Worm (Caenorhabditis elegans) whole organism, L3 larva: ENCODE measurements around the gene sluh-7.

ENCODE experiments used
- R02D3.7 ChIP-seq: fragments of 150-350 bp; optimal IDR thresholded peaks from 2 replicates; lab custom pipeline; 2014; ENCODE audit warnings: missing biosample characterization, missing genetic modification characterization
- ZK546.5 ChIP-seq: sonication (generic microtip); optimal IDR thresholded peaks from 2 replicates; lab custom pipeline; 2017; ENCODE audit warnings: missing biosample characterization, missing genetic modification characterization
- aly-2 ChIP-seq: fragments of 150-350 bp; optimal IDR thresholded peaks from 2 replicates; lab custom pipeline; 2014; ENCODE audit warnings: missing biosample characterization, missing genetic modification characterization
- ama-1 ChIP-seq: fragments of 150-350 bp; optimal IDR thresholded peaks from 2 replicates; lab custom pipeline; 2018
- ceh-82 ChIP-seq: fragments of 150-350 bp; optimal IDR thresholded peaks from 2 replicates; lab custom pipeline; 2014; ENCODE audit warnings: missing biosample characterization, missing genetic modification characterization
- daf-12 ChIP-seq: fragments of 150-350 bp; optimal IDR thresholded peaks from 2 replicates; lab custom pipeline; 2014; ENCODE audit warnings: missing biosample characterization, missing genetic modification reagents, missing genetic modification characterization
- egl-27 ChIP-seq: sonication (generic microtip); optimal IDR thresholded peaks from 4 replicates; lab custom pipeline; 2017; ENCODE audit warnings: missing biosample characterization, missing genetic modification reagents, missing genetic modification characterization
- egl-5 ChIP-seq: fragments of 150-350 bp; optimal IDR thresholded peaks from 2 replicates; lab custom pipeline; 2017; ENCODE audit warnings: missing biosample characterization, missing genetic modification reagents, missing genetic modification characterization, inconsistent platforms
- elt-1 ChIP-seq: fragments of 150-350 bp; optimal IDR thresholded peaks from 2 replicates; lab custom pipeline; 2014; ENCODE audit warnings: missing biosample characterization, missing genetic modification characterization
- elt-3 ChIP-seq, 3 experiments: fragments of 150-350 bp in 1 of 3; sonication (generic microtip) in 2 of 3; optimal IDR thresholded peaks; 2 replicates in 2 of 3; 4 replicates in 1 of 3; lab custom pipeline; 2014 to 2017; ENCODE audit warnings: missing biosample characterization in 3 of 3, missing genetic modification characterization in 3 of 3
- fkh-2 ChIP-seq: fragments of 150-350 bp; optimal IDR thresholded peaks from 2 replicates; lab custom pipeline; 2014; ENCODE audit warnings: missing biosample characterization, missing genetic modification reagents, missing genetic modification characterization
- fos-1 ChIP-seq: fragments of 150-350 bp; optimal IDR thresholded peaks from 2 replicates; lab custom pipeline; 2014; ENCODE audit warnings: missing biosample characterization, missing genetic modification characterization
- jun-1 ChIP-seq: fragments of 150-350 bp; optimal IDR thresholded peaks from 2 replicates; lab custom pipeline; 2014; ENCODE audit warnings: missing biosample characterization, missing genetic modification reagents, missing genetic modification characterization
- lin-15B ChIP-seq: fragments of 150-350 bp; optimal IDR thresholded peaks from 2 replicates; lab custom pipeline; 2014; ENCODE audit warnings: missing biosample characterization, missing genetic modification characterization
- lin-39 ChIP-seq: fragments of 150-350 bp; optimal IDR thresholded peaks from 2 replicates; lab custom pipeline; 2018; ENCODE audit warnings: missing biosample characterization, missing genetic modification reagents, missing genetic modification characterization
- lsy-12 ChIP-seq: sonication (generic microtip); optimal IDR thresholded peaks from 2 replicates; lab custom pipeline; 2016; ENCODE audit warnings: mild to moderate bottlenecking, missing genetic modification characterization, missing compliant biosample characterization
- mdl-1 ChIP-seq: fragments of 150-350 bp; optimal IDR thresholded peaks from 2 replicates; lab custom pipeline; 2014; ENCODE audit warnings: missing biosample characterization, missing genetic modification characterization
- mml-1 ChIP-seq: fragments of 150-350 bp; sonication (generic microtip); optimal IDR thresholded peaks from 3 replicates; lab custom pipeline; 2014; ENCODE audit warnings: missing biosample characterization, missing genetic modification characterization
- nfya-1 ChIP-seq: sonication (generic microtip); optimal IDR thresholded peaks from 2 replicates; lab custom pipeline; 2017; ENCODE audit warnings: missing genetic modification characterization, mild to moderate bottlenecking, missing compliant biosample characterization, antibody characterized with exemption, moderate library complexity; ENCODE audit not compliant: insufficient read depth
- nhr-11 ChIP-seq: fragments of 150-350 bp; optimal IDR thresholded peaks from 2 replicates; lab custom pipeline; 2014; ENCODE audit warnings: missing biosample characterization, missing genetic modification characterization
- nhr-23 ChIP-seq: fragments of 150-350 bp; optimal IDR thresholded peaks from 2 replicates; lab custom pipeline; 2014; ENCODE audit warnings: missing biosample characterization, missing genetic modification reagents, missing genetic modification characterization
- nhr-25 ChIP-seq: sonication (generic microtip); optimal IDR thresholded peaks from 2 replicates; lab custom pipeline; 2017; ENCODE audit warnings: missing biosample characterization, missing genetic modification characterization
- nhr-28 ChIP-seq: fragments of 150-350 bp; optimal IDR thresholded peaks from 2 replicates; lab custom pipeline; 2014; ENCODE audit warnings: missing biosample characterization, missing genetic modification characterization
- nhr-43 ChIP-seq: sonication (generic microtip); optimal IDR thresholded peaks from 2 replicates; lab custom pipeline; 2016; ENCODE audit warnings: mild to moderate bottlenecking, missing genetic modification characterization, missing compliant biosample characterization; ENCODE audit not compliant: poor library complexity, severe bottlenecking
- nhr-76 ChIP-seq: fragments of 150-350 bp; sonication (generic microtip); optimal IDR thresholded peaks from 5 replicates; lab custom pipeline; 2014; ENCODE audit warnings: missing biosample characterization, missing genetic modification characterization
- nhr-77 ChIP-seq: fragments of 150-350 bp; optimal IDR thresholded peaks from 2 replicates; lab custom pipeline; 2014; ENCODE audit warnings: missing biosample characterization, missing genetic modification characterization
- sea-2 ChIP-seq: fragments of 150-350 bp; sonication (generic microtip); optimal IDR thresholded peaks from 4 replicates; lab custom pipeline; 2014; ENCODE audit warnings: missing biosample characterization, missing genetic modification reagents, missing genetic modification characterization
- tbx-2 ChIP-seq: sonication (generic microtip); optimal IDR thresholded peaks from 2 replicates; lab custom pipeline; 2016; ENCODE audit warnings: mild to moderate bottlenecking, missing genetic modification characterization, missing compliant biosample characterization
- unc-39 ChIP-seq: sonication (generic microtip); optimal IDR thresholded peaks from 4 replicates; lab custom pipeline; 2017; ENCODE audit warnings: missing biosample characterization, missing genetic modification characterization
- unc-62 ChIP-seq: fragments of 150-350 bp; sonication (generic microtip); optimal IDR thresholded peaks from 4 replicates; lab custom pipeline; 2014; ENCODE audit warnings: missing biosample characterization, missing genetic modification reagents, missing genetic modification characterization
- zag-1 ChIP-seq: fragments of 150-350 bp; optimal IDR thresholded peaks from 2 replicates; lab custom pipeline; 2014; ENCODE audit warnings: missing biosample characterization, missing genetic modification characterization
- ztf-11 ChIP-seq: fragments of 150-350 bp; optimal IDR thresholded peaks from 2 replicates; lab custom pipeline; 2014; ENCODE audit warnings: missing biosample characterization, missing genetic modification characterization

Gene sluh-7

DNA sequence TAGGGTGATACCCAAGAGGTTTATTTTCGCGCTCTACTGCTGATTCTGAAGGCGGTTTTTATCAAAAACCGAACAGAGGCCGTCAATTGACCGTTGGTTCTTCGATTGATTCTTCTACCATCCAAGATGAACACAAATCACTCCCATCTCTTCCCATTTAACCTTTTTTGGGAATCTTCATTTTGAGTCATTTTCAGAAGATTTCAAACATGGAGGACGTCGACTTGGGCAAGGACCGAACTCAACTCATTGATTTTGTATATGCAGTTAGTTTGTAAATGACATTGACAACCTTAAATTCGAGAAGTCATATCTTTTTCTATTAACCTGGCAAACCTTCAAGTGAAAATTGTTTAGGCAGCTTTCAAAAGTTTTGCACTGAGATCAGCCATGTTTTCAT is 32.7 kb upstream of the sluh-7 start, which contains the start of gene AC3.5:
Gene AC3.5, plus strand, starts transcription at position 210 of the 400 bp plus-strand sequence.
- TF ChIP-seq unc-39 (tag; lab: Kevin White, UChicago), result no peak
- TF ChIP-seq zag-1 (tag; lab: Kevin White, UChicago), result no peak
- TF ChIP-seq fos-1, result no peak
- TF ChIP-seq ceh-82 (tag; lab: Kevin White, UChicago), result no peak
- TF ChIP-seq, all 47 proteins: peak for 0

ce11 chrV:10387412-10387811 is 31.8 kb upstream of the sluh-7 start:
- no peak for TF ChIP-seq daf-12
- TF ChIP-seq nhr-23, result peak; percentile 24
- peak in 1 of 3 experiments; percentile 35 for TF ChIP-seq elt-3 (tag; optimal IDR thresholded peaks at IDR 0.05; lab: Kevin White, UChicago)
- TF ChIP-seq elt-1, result no peak
- peak; percentile 24 for TF ChIP-seq nhr-25
- no peak for TF ChIP-seq nhr-28 (tag; lab: Kevin White, UChicago)
- no peak for TF ChIP-seq unc-39 (tag; lab: Kevin White, UChicago)

DNA sequence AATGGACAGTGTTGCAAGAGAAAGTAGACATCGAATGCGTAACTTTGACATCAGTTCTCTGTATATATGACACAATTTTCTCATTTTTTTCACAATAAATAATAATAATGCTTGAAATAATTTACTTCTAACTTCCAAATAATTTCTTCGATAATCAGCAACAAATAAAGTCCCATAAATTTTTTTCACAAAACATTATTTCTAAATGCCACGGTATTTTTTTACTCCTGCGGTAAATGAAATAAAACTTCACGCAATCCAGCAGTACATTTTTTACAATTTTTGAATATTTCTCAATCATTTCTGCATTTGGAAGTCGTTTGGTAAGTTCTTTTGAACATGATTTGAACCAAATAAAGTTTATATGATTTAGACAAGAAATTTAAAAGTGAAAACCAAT is 28.3 kb upstream of the sluh-7 start, which contains the start of gene spe-10:
Gene spe-10, plus strand, starts transcription at position 301 of the 400 bp plus-strand sequence.
- TF ChIP-seq mml-1 (tag; lab: Kevin White, UChicago) (no peak), unc-62 (GFP tag; lab: Kevin White, UChicago) (no peak), egl-27 (tag; lab: Kevin White, UChicago) (no peak)

DNA sequence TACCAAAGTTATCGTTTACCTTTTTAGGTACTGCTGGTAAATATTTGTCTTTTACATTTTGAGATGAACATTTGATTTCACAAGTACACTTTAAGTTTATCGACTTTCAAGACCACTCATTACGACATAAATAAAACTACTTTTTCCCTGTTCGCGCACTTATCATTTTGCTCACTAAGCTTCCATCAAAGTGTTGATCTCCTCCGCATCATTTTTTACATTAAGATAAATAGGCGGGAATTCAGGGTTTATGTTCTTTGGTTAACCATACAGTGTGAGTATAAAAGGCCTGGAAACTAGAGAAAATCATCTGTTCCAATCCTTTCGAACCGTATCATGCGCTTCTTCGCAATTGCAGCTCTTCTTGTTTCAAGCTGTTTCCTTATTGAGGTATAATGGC is 26.5 kb upstream of the sluh-7 start, which contains the start of gene pqn-2:
Gene pqn-2, plus strand, starts transcription at position 301 of the 400 bp plus-strand sequence.
- TF ChIP-seq nhr-43 (tag; lab: Kevin White, UChicago), result no peak
- no peak for TF ChIP-seq egl-5 (tag; lab: Kevin White, UChicago)
- no peak for TF ChIP-seq nhr-76 (tag; lab: Kevin White, UChicago)
- no peak for TF ChIP-seq nhr-28 (tag; lab: Kevin White, UChicago)
- no peak for TF ChIP-seq fkh-2 (tag; lab: Kevin White, UChicago)
- no peak for TF ChIP-seq elt-3 (tag; optimal IDR thresholded peaks at IDR 0.05; lab: Kevin White, UChicago)
- no peak for TF ChIP-seq jun-1 (tag; lab: Kevin White, UChicago)
- TF ChIP-seq mdl-1 (tag; lab: Kevin White, UChicago), result no peak
- no peak for TF ChIP-seq nhr-11 (tag; lab: Kevin White, UChicago)
- TF ChIP-seq egl-27 (tag; lab: Kevin White, UChicago), result no peak

DNA sequence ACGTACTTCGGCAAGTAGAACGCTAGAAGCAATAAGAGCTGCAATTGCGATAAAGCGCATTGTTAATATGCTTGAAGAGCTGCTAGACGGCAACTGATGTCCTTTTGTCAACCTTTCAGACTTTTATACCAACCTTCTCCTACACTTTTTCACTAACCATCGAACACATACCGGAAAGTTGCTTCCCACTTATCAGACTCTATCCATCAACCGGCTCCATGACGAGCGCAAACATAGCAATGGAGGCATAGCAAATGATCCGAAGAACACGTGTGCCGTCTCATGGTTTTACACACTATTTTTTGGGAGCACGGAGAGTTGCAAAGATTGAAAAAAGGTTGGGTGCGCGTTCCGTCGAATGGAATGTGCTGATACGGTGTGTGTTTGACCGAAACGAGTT is 26.1 kb upstream of the sluh-7 start, which contains the start of gene abu-1:
Gene abu-1, minus strand, starts transcription at position 101 of the 400 bp plus-strand sequence.
- no peak for TF ChIP-seq nhr-76 (tag; lab: Kevin White, UChicago)
- no peak for TF ChIP-seq aly-2 (tag; lab: Kevin White, UChicago)
- no peak for TF ChIP-seq sea-2 (GFP tag; lab: Kevin White, UChicago)
- no peak for TF ChIP-seq elt-1
- no peak for TF ChIP-seq nhr-25
- no peak for TF ChIP-seq ZK546.5 (tag; lab: Kevin White, UChicago)
- no peak for TF ChIP-seq daf-12
- TF ChIP-seq nfya-1 (tag; lab: Kevin White, UChicago), result no peak
- no peak for TF ChIP-seq lsy-12
- no peak for TF ChIP-seq lin-15B (tag; lab: Kevin White, UChicago)
- TF ChIP-seq lin-39, result no peak
- TF ChIP-seq ama-1 (lab: Kevin White, UChicago), result no peak
- no peak for TF ChIP-seq nhr-77
- no peak for TF ChIP-seq ztf-11
- no peak for TF ChIP-seq ceh-82 (tag; lab: Kevin White, UChicago)
- TF ChIP-seq R02D3.7 (tag; lab: Kevin White, UChicago), result no peak
- no peak for TF ChIP-seq nhr-11 (tag; lab: Kevin White, UChicago)

ce11 chrV:10379761-10380160 is 24.1 kb upstream of the sluh-7 start:
- TF ChIP-seq ama-1 (lab: Kevin White, UChicago) (no peak), fkh-2 (tag; lab: Kevin White, UChicago) (no peak), nhr-76 (tag; lab: Kevin White, UChicago) (no peak), tbx-2 (tag; lab: Kevin White, UChicago) (no peak), fos-1 (no peak)
